Fruit fly (Drosophila melanogaster): ENCODE measurements around the gene LManI.

LManI gene

DNA sequence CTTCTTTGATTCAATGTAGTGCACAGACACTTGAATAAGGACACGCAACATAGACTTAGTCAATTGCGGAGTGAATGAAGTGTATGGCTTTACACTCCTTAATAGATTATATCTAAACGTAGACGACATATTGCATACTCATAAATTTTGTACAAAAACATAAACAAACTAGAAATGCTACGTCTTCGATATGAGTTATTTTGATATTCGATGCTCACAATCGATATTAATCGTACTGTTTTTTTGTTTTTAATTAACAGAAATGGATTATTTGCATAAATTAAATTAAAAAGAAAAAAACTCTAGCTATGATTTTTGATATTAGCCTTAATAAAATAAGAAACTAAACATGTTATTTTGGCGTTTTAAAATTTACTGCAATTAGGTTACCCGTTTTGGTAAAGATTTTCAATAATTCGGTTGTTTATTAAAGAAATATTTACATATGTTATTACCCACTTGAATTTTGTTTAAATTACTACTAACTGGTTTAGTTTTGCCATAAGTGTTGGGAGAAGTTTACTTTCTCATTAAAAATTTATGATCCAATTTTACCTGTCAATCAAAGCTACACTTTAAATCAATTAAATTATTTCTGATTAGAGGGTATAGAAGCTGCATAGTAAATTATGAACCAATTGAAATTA lies 51.9 kb downstream of the LManI start, which contains the start of the genes CG17768, LSm-4 and Ir31a (continued):
- no peak for TF ChIP-seq CG4424 (GFP tag; optimal IDR thresholded peaks at IDR 0.05)
- no peak for TF ChIP-seq CG2120 (GFP tag; optimal IDR thresholded peaks at IDR 0.05)
- peak; percentile 91 for TF ChIP-seq CG30020 (tag; optimal IDR thresholded peaks at IDR 0.05)
- TF ChIP-seq Atf6 (GFP tag; IDR thresholded peaks at IDR 0.05) = no peak
- TF ChIP-seq prd (optimal IDR thresholded peaks at IDR 0.05) = no peak
- no peak for TF ChIP-seq prd (GFP tag; IDR thresholded peaks at IDR 0.05)
- TF ChIP-seq zfh2 (GFP tag; optimal IDR thresholded peaks at IDR 0.05) = no peak
- no peak for TF ChIP-seq H2.0 (GFP tag; IDR thresholded peaks at IDR 0.05)
- no peak for TF ChIP-seq CG9817 (tag; optimal IDR thresholded peaks at IDR 0.05)
- TF ChIP-seq CG12659 (GFP tag; optimal IDR thresholded peaks at IDR 0.05) = peak; percentile 25
- TF ChIP-seq corto (GFP tag; optimal IDR thresholded peaks at IDR 0.05) = no peak
- TF ChIP-seq CG17612 (GFP tag; IDR thresholded peaks at IDR 0.05) = no peak
- peak; percentile 15 for TF ChIP-seq CG3995 (GFP tag; optimal IDR thresholded peaks at IDR 0.05)
- TF ChIP-seq nmo (GFP tag; optimal IDR thresholded peaks at IDR 0.05) = peak; percentile 2
- no peak for TF ChIP-seq NFAT (GFP tag; IDR thresholded peaks at IDR 0.05)

dm6 chr2L:10403803-10404315 lies 53.2 kb downstream of the LManI start:
- TF ChIP-seq Elba2 (GFP tag; optimal IDR thresholded peaks at IDR 0.05) = no peak
- TF ChIP-seq vnd (GFP tag; IDR thresholded peaks at IDR 0.05; ENCODE audit: partially characterized antibody) = 0 out of 3 replicates have a peak, but pooled peaks have one; percentile 38
- no peak for TF ChIP-seq CG12769 (tag; optimal IDR thresholded peaks at IDR 0.05)
- peak; percentile 52 for TF ChIP-seq Sry-δ (GFP tag; optimal IDR thresholded peaks at IDR 0.05)
- TF ChIP-seq HLH4C (GFP tag; IDR thresholded peaks at IDR 0.05; ENCODE audit: partially characterized antibody) = peak; percentile 67
- TF ChIP-seq CG14014 (GFP tag; IDR thresholded peaks at IDR 0.05) = no peak
- no peak for TF ChIP-seq CG34376 (GFP tag; optimal IDR thresholded peaks at IDR 0.05)
- no peak for TF ChIP-seq wor (GFP tag; IDR thresholded peaks at IDR 0.05)
- TF ChIP-seq pzg (GFP tag; optimal IDR thresholded peaks at IDR 0.05) = peak; percentile 33
- no peak for TF ChIP-seq CG5180 (GFP tag; optimal IDR thresholded peaks at IDR 0.05)
- no peak for TF ChIP-seq lmd (GFP tag; IDR thresholded peaks at IDR 0.05)
- no peak for TF ChIP-seq Adf1 (GFP tag; IDR thresholded peaks at IDR 0.05)
- no peak for TF ChIP-seq NFAT (GFP tag; IDR thresholded peaks at IDR 0.05)
- no peak for TF ChIP-seq CG43689 (GFP tag; IDR thresholded peaks at IDR 0.05)
- TF ChIP-seq nau (GFP tag; optimal IDR thresholded peaks at IDR 0.05) = no peak
- peak; percentile 92 for TF ChIP-seq pfk (GFP tag; optimal IDR thresholded peaks at IDR 0.05)
- no peak for TF ChIP-seq Bdp1 (GFP tag; optimal IDR thresholded peaks at IDR 0.05)
- no peak for TF ChIP-seq gcm2 (GFP tag; optimal IDR thresholded peaks at IDR 0.05)
- TF ChIP-seq Ravus (GFP tag; IDR thresholded peaks at IDR 0.05) = no peak
- TF ChIP-seq HmgZ (tag; optimal IDR thresholded peaks at IDR 0.05) = peak; percentile 3
- TF ChIP-seq CG34422 (GFP tag; IDR thresholded peaks at IDR 0.05) = no peak
- TF ChIP-seq grau (tag; optimal IDR thresholded peaks at IDR 0.05) = no peak
- TF ChIP-seq CG4854 (GFP tag; optimal IDR thresholded peaks at IDR 0.05) = no peak
- no peak for TF ChIP-seq CG17568 (GFP tag; optimal IDR thresholded peaks at IDR 0.05)
- TF ChIP-seq gfzf (GFP tag; optimal IDR thresholded peaks at IDR 0.05) = no peak
- TF ChIP-seq MBD-R2 (GFP tag; IDR thresholded peaks at IDR 0.05) = peak; percentile 52
- TF ChIP-seq ems (GFP tag; optimal IDR thresholded peaks at IDR 0.05) = no peak
- TF ChIP-seq Ets97D (GFP tag; optimal IDR thresholded peaks at IDR 0.05) = peak; percentile 27
- TF ChIP-seq crol (GFP tag; IDR thresholded peaks at IDR 0.05) = no peak
- no peak for TF ChIP-seq HLH3B (GFP tag; IDR thresholded peaks at IDR 0.05)
- TF ChIP-seq nerfin-2 (GFP tag; IDR thresholded peaks at IDR 0.05; ENCODE audit: partially characterized antibody) = no peak
- TF ChIP-seq onecut (GFP tag; IDR thresholded peaks at IDR 0.05) = no peak
- no peak for TF ChIP-seq CG8089 (GFP tag; optimal IDR thresholded peaks at IDR 0.05)
- TF ChIP-seq fu2 (GFP tag; optimal IDR thresholded peaks at IDR 0.05) = no peak
- TF ChIP-seq CG10321 (GFP tag; IDR thresholded peaks at IDR 0.05) = no peak
- peak; percentile 10 for TF ChIP-seq stwl (tag; optimal IDR thresholded peaks at IDR 0.05)

All from whole organism, embryonic.